Worm (Caenorhabditis elegans) whole organism, L3 larva: ENCODE results near the gene col-128.
A peak's percentile ranks its signal among the peaks of the same experiment; 100 is the strongest.

Source experiments
- R02D3.7 ChIP-seq: fragments of 150-350 bp; optimal IDR thresholded peaks from 2 replicates; lab custom pipeline; 2014; ENCODE audit warnings: missing biosample characterization, missing genetic modification characterization
- ZK546.5 ChIP-seq: sonication (generic microtip); optimal IDR thresholded peaks from 2 replicates; lab custom pipeline; 2017; ENCODE audit warnings: missing biosample characterization, missing genetic modification characterization
- aly-2 ChIP-seq: fragments of 150-350 bp; optimal IDR thresholded peaks from 2 replicates; lab custom pipeline; 2014; ENCODE audit warnings: missing biosample characterization, missing genetic modification characterization
- ama-1 ChIP-seq: fragments of 150-350 bp; optimal IDR thresholded peaks from 2 replicates; lab custom pipeline; 2018
- ceh-16 ChIP-seq: sonication (generic microtip); optimal IDR thresholded peaks from 2 replicates; lab custom pipeline; 2017; ENCODE audit warnings: missing biosample characterization, missing genetic modification characterization
- ceh-28 ChIP-seq: fragments of 150-350 bp; optimal IDR thresholded peaks from 2 replicates; lab custom pipeline; 2014; ENCODE audit warnings: missing biosample characterization, missing genetic modification reagents, missing genetic modification characterization
- ceh-82 ChIP-seq: fragments of 150-350 bp; optimal IDR thresholded peaks from 2 replicates; lab custom pipeline; 2014; ENCODE audit warnings: missing biosample characterization, missing genetic modification characterization
- ceh-9 ChIP-seq: sonication (generic microtip); optimal IDR thresholded peaks from 2 replicates; lab custom pipeline; 2018; ENCODE audit warnings: missing biosample characterization, missing genetic modification characterization
- daf-12 ChIP-seq: fragments of 150-350 bp; optimal IDR thresholded peaks from 2 replicates; lab custom pipeline; 2014; ENCODE audit warnings: missing biosample characterization, missing genetic modification reagents, missing genetic modification characterization
- egl-27 ChIP-seq: sonication (generic microtip); optimal IDR thresholded peaks from 4 replicates; lab custom pipeline; 2017; ENCODE audit warnings: missing biosample characterization, missing genetic modification reagents, missing genetic modification characterization
- egl-5 ChIP-seq: fragments of 150-350 bp; optimal IDR thresholded peaks from 2 replicates; lab custom pipeline; 2017; ENCODE audit warnings: missing biosample characterization, missing genetic modification reagents, missing genetic modification characterization, inconsistent platforms
- elt-1 ChIP-seq: fragments of 150-350 bp; optimal IDR thresholded peaks from 2 replicates; lab custom pipeline; 2014; ENCODE audit warnings: missing biosample characterization, missing genetic modification characterization
- elt-2 ChIP-seq: sonication (generic microtip); optimal IDR thresholded peaks from 2 replicates; lab custom pipeline; 2016; ENCODE audit warnings: missing genetic modification reagents, mild to moderate bottlenecking, missing genetic modification characterization, missing compliant biosample characterization
- elt-3 ChIP-seq, 3 experiments: fragments of 150-350 bp in 1 of 3; sonication (generic microtip) in 2 of 3; optimal IDR thresholded peaks; 2 replicates in 2 of 3; 4 replicates in 1 of 3; lab custom pipeline; 2014 to 2017; ENCODE audit warnings: missing biosample characterization in 3 of 3, missing genetic modification characterization in 3 of 3
- eor-1 ChIP-seq, 2 experiments: fragments of 150-350 bp; optimal IDR thresholded peaks; 2 replicates each; lab custom pipeline; 2014 to 2018; ENCODE audit warnings: missing biosample characterization in 2 of 2, missing genetic modification characterization in 2 of 2
- fkh-10 ChIP-seq: sonication (generic microtip); optimal IDR thresholded peaks from 2 replicates; lab custom pipeline; 2017; ENCODE audit warnings: missing biosample characterization, missing genetic modification reagents, missing genetic modification characterization
- fkh-2 ChIP-seq: fragments of 150-350 bp; optimal IDR thresholded peaks from 2 replicates; lab custom pipeline; 2014; ENCODE audit warnings: missing biosample characterization, missing genetic modification reagents, missing genetic modification characterization
- fos-1 ChIP-seq: fragments of 150-350 bp; optimal IDR thresholded peaks from 2 replicates; lab custom pipeline; 2014; ENCODE audit warnings: missing biosample characterization, missing genetic modification characterization
- hmg-11 ChIP-seq: sonication (generic microtip); optimal IDR thresholded peaks from 2 replicates; lab custom pipeline; 2016; ENCODE audit warnings: missing genetic modification characterization, missing compliant biosample characterization
- jun-1 ChIP-seq: fragments of 150-350 bp; optimal IDR thresholded peaks from 2 replicates; lab custom pipeline; 2014; ENCODE audit warnings: missing biosample characterization, missing genetic modification reagents, missing genetic modification characterization
- lin-15B ChIP-seq: fragments of 150-350 bp; optimal IDR thresholded peaks from 2 replicates; lab custom pipeline; 2014; ENCODE audit warnings: missing biosample characterization, missing genetic modification characterization
- lin-39 ChIP-seq: fragments of 150-350 bp; optimal IDR thresholded peaks from 2 replicates; lab custom pipeline; 2018; ENCODE audit warnings: missing biosample characterization, missing genetic modification reagents, missing genetic modification characterization
- lsy-12 ChIP-seq: sonication (generic microtip); optimal IDR thresholded peaks from 2 replicates; lab custom pipeline; 2016; ENCODE audit warnings: mild to moderate bottlenecking, missing genetic modification characterization, missing compliant biosample characterization
- mdl-1 ChIP-seq: fragments of 150-350 bp; optimal IDR thresholded peaks from 2 replicates; lab custom pipeline; 2014; ENCODE audit warnings: missing biosample characterization, missing genetic modification characterization
- mml-1 ChIP-seq: fragments of 150-350 bp; sonication (generic microtip); optimal IDR thresholded peaks from 3 replicates; lab custom pipeline; 2014; ENCODE audit warnings: missing biosample characterization, missing genetic modification characterization
- nfya-1 ChIP-seq: sonication (generic microtip); optimal IDR thresholded peaks from 2 replicates; lab custom pipeline; 2017; ENCODE audit warnings: missing genetic modification characterization, mild to moderate bottlenecking, missing compliant biosample characterization, antibody characterized with exemption, moderate library complexity; ENCODE audit not compliant: insufficient read depth
- nhr-11 ChIP-seq: fragments of 150-350 bp; optimal IDR thresholded peaks from 2 replicates; lab custom pipeline; 2014; ENCODE audit warnings: missing biosample characterization, missing genetic modification characterization
- nhr-12 ChIP-seq: fragments of 150-350 bp; optimal IDR thresholded peaks from 2 replicates; lab custom pipeline; 2014; ENCODE audit warnings: missing biosample characterization, missing genetic modification characterization
- nhr-23 ChIP-seq: fragments of 150-350 bp; optimal IDR thresholded peaks from 2 replicates; lab custom pipeline; 2014; ENCODE audit warnings: missing biosample characterization, missing genetic modification reagents, missing genetic modification characterization
- nhr-237 ChIP-seq: fragments of 150-350 bp; optimal IDR thresholded peaks from 2 replicates; lab custom pipeline; 2014; ENCODE audit warnings: missing biosample characterization, missing genetic modification characterization
- nhr-25 ChIP-seq: sonication (generic microtip); optimal IDR thresholded peaks from 2 replicates; lab custom pipeline; 2017; ENCODE audit warnings: missing biosample characterization, missing genetic modification characterization
- nhr-28 ChIP-seq: fragments of 150-350 bp; optimal IDR thresholded peaks from 2 replicates; lab custom pipeline; 2014; ENCODE audit warnings: missing biosample characterization, missing genetic modification characterization
- nhr-43 ChIP-seq: sonication (generic microtip); optimal IDR thresholded peaks from 2 replicates; lab custom pipeline; 2016; ENCODE audit warnings: mild to moderate bottlenecking, missing genetic modification characterization, missing compliant biosample characterization; ENCODE audit not compliant: poor library complexity, severe bottlenecking
- nhr-67 ChIP-seq: fragments of 150-350 bp; optimal IDR thresholded peaks from 2 replicates; lab custom pipeline; 2014; ENCODE audit warnings: missing biosample characterization, missing genetic modification characterization
- nhr-76 ChIP-seq: fragments of 150-350 bp; sonication (generic microtip); optimal IDR thresholded peaks from 5 replicates; lab custom pipeline; 2014; ENCODE audit warnings: missing biosample characterization, missing genetic modification characterization
- nhr-77 ChIP-seq: fragments of 150-350 bp; optimal IDR thresholded peaks from 2 replicates; lab custom pipeline; 2014; ENCODE audit warnings: missing biosample characterization, missing genetic modification characterization
- pha-4 ChIP-seq: fragments of 150-350 bp; optimal IDR thresholded peaks from 2 replicates; lab custom pipeline; 2014; ENCODE audit warnings: missing biosample characterization, missing genetic modification reagents, missing genetic modification characterization
- pqm-1 ChIP-seq: fragments of 150-350 bp; optimal IDR thresholded peaks from 2 replicates; lab custom pipeline; 2017; ENCODE audit warnings: missing biosample characterization, missing genetic modification characterization, inconsistent platforms
- skn-1 ChIP-seq: fragments of 150-350 bp; optimal IDR thresholded peaks from 2 replicates; lab custom pipeline; 2014; ENCODE audit warnings: missing biosample characterization, missing genetic modification characterization
- snpc-4 ChIP-seq: fragments of 150-350 bp; optimal IDR thresholded peaks from 2 replicates; lab custom pipeline; 2014; ENCODE audit warnings: missing biosample characterization, missing genetic modification characterization
- tbx-2 ChIP-seq: sonication (generic microtip); optimal IDR thresholded peaks from 2 replicates; lab custom pipeline; 2016; ENCODE audit warnings: mild to moderate bottlenecking, missing genetic modification characterization, missing compliant biosample characterization
- unc-62 ChIP-seq: fragments of 150-350 bp; sonication (generic microtip); optimal IDR thresholded peaks from 4 replicates; lab custom pipeline; 2014; ENCODE audit warnings: missing biosample characterization, missing genetic modification reagents, missing genetic modification characterization
- zag-1 ChIP-seq: fragments of 150-350 bp; optimal IDR thresholded peaks from 2 replicates; lab custom pipeline; 2014; ENCODE audit warnings: missing biosample characterization, missing genetic modification characterization
- ztf-11 ChIP-seq: fragments of 150-350 bp; optimal IDR thresholded peaks from 2 replicates; lab custom pipeline; 2014; ENCODE audit warnings: missing biosample characterization, missing genetic modification characterization
- ztf-4 ChIP-seq: fragments of 150-350 bp; optimal IDR thresholded peaks from 2 replicates; lab custom pipeline; 2014; ENCODE audit warnings: missing biosample characterization, missing genetic modification characterization

col-128 gene

DNA sequence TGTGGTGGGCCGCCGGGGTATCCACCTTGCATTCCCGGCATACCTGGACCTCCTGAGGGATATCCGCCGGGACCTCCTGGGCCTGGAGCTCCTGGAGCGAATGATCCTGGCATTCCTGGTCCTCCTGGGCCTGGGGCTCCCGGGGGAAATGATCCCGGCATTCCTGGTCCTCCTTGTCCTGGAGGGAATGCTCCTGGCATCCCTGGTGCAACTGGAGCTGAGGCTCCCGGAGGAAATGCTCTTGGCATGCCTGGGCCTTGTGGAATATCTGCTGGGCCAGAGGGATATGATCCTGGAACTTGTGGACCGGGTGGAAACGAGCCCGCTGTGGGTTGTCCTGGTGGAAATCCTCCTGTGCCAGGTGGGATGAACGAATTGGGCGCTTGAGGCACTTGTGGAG is 13.3 kb upstream of the col-128 start:
- no peak for TF ChIP-seq elt-3 (tag; optimal IDR thresholded peaks at IDR 0.05; lab: Kevin White, UChicago)
- TF ChIP-seq ztf-4 (tag; lab: Kevin White, UChicago): no peak
- no peak for TF ChIP-seq eor-1 (tag; optimal IDR thresholded peaks at IDR 0.05; lab: Kevin White, UChicago)
- no peak for TF ChIP-seq nfya-1 (tag; lab: Kevin White, UChicago)
- TF ChIP-seq hmg-11: no peak
- no peak for TF ChIP-seq nhr-237 (tag; lab: Kevin White, UChicago)
- TF ChIP-seq zag-1 (tag; lab: Kevin White, UChicago): no peak
- TF ChIP-seq tbx-2 (tag; lab: Kevin White, UChicago): no peak
- no peak for TF ChIP-seq nhr-11 (tag; lab: Kevin White, UChicago)
- no peak for TF ChIP-seq pha-4
- TF ChIP-seq nhr-23 (tag; lab: Kevin White, UChicago): no peak
- no peak for TF ChIP-seq daf-12
- TF ChIP-seq nhr-77 (tag; lab: Kevin White, UChicago): no peak
- no peak for TF ChIP-seq mml-1
- TF ChIP-seq ZK546.5 (tag; lab: Kevin White, UChicago): no peak

DNA sequence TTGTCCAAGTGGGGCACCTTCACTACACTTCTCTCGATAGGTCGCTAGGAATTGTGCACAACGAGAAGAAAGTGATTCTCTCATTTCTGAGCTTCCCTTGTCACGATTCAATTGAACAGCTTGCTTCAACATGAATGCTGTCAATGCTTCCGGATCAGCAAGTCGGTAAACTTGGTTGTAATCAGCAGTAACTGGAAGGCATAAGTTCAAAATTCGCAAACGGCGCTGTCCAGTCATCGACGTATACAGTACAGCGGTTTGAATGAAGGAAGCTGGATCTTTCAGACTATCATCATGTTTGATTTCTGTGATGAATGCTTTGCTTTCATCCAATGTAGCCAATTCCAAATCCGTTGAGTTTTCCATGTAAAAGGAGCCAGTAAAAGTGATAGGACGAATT is 11.3 kb upstream of the col-128 start:
- no peak for TF ChIP-seq nhr-23 (tag; lab: Kevin White, UChicago)
- TF ChIP-seq snpc-4 (tag; lab: Kevin White, UChicago): no peak
- no peak for TF ChIP-seq ceh-9 (tag; lab: Kevin White, UChicago)
- TF ChIP-seq nhr-12 (tag; lab: Kevin White, UChicago): no peak
- no peak for TF ChIP-seq aly-2 (tag; lab: Kevin White, UChicago)
- no peak for TF ChIP-seq R02D3.7
- no peak for TF ChIP-seq hmg-11
- TF ChIP-seq nhr-76 (tag; lab: Kevin White, UChicago): no peak
- TF ChIP-seq lin-15B: no peak
- TF ChIP-seq ama-1 (lab: Kevin White, UChicago): no peak

DNA sequence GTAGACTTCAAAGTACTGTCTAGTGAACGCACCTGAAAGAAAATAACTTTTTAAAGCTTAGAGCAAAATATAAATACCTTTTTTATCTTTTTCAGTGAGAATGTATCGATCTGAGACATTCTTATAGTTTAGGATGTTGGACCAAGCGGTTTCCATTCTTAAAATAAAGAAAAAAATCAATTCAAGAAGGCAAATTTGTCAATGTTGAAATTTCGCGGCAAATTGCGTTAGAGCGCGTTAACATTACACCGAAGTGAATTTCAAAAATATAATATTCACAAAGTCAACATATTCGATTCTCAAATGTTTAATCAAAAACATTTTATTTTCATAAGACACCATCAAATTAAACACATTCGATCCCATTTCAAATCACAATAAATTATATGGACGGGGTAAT is 9.9 kb upstream of the col-128 start, which contains the start of gene F12F6.7:
F12F6.7 (minus strand) TSS at position 157 of the 400 bp plus-strand sequence.
- TF ChIP-seq nhr-12 (tag; lab: Kevin White, UChicago) (no peak), aly-2 (tag; lab: Kevin White, UChicago) (peak; percentile 79)

ce11 chrIV:11549694-11550093 is 2.1 kb downstream of the col-128 start:
- peak; percentile 10 for TF ChIP-seq R02D3.7
- TF ChIP-seq ztf-11 (tag; lab: Kevin White, UChicago): no peak
- peak; percentile 76 for TF ChIP-seq nfya-1 (tag; lab: Kevin White, UChicago)
- peak; percentile 72 for TF ChIP-seq lin-39 (tag; lab: Kevin White, UChicago)
- TF ChIP-seq mml-1: no peak
- TF ChIP-seq unc-62: no peak
- no peak for TF ChIP-seq ceh-16
- peak; percentile 49 for TF ChIP-seq nhr-25 (tag; lab: Kevin White, UChicago)
- no peak for TF ChIP-seq hmg-11
- peak; percentile 36 for TF ChIP-seq tbx-2 (tag; lab: Kevin White, UChicago)
- TF ChIP-seq pqm-1 (tag; lab: Kevin White, UChicago): peak; percentile 24
- TF ChIP-seq nhr-77 (tag; lab: Kevin White, UChicago): peak; percentile 0
- TF ChIP-seq nhr-28 (tag; lab: Kevin White, UChicago): no peak
- TF ChIP-seq ama-1 (lab: Kevin White, UChicago): peak; percentile 51
- TF ChIP-seq jun-1: peak; percentile 75
- no peak for TF ChIP-seq pha-4
- TF ChIP-seq nhr-43 (tag; lab: Kevin White, UChicago): peak; percentile 79
- no peak for TF ChIP-seq nhr-67 (tag; lab: Kevin White, UChicago)
- no peak for TF ChIP-seq nhr-237 (tag; lab: Kevin White, UChicago)
- TF ChIP-seq lin-15B: peak; percentile 58
- peak; percentile 16 for TF ChIP-seq egl-27
- no peak for TF ChIP-seq elt-1 (tag; lab: Kevin White, UChicago)
- TF ChIP-seq ztf-4 (tag; lab: Kevin White, UChicago): no peak
- peak; percentile 39 for TF ChIP-seq elt-2 (tag; lab: Kevin White, UChicago)
- peak; percentile 39 for TF ChIP-seq egl-5 (tag; lab: Kevin White, UChicago)
- TF ChIP-seq mdl-1 (tag; lab: Kevin White, UChicago): no peak
- TF ChIP-seq nhr-76 (tag; lab: Kevin White, UChicago): no peak
- no peak for TF ChIP-seq fkh-2 (tag; lab: Kevin White, UChicago)
- peak; percentile 36 for TF ChIP-seq skn-1
- no peak for TF ChIP-seq elt-3 (tag; optimal IDR thresholded peaks at IDR 0.05; lab: Kevin White, UChicago)
- TF ChIP-seq fos-1 (tag; lab: Kevin White, UChicago): no peak
- TF ChIP-seq daf-12: no peak
- TF ChIP-seq ZK546.5 (tag; lab: Kevin White, UChicago): no peak
- no peak for TF ChIP-seq fkh-10 (GFP tag; lab: Kevin White, UChicago)
- TF ChIP-seq snpc-4 (tag; lab: Kevin White, UChicago): peak; percentile 9
- peak; percentile 73 for TF ChIP-seq nhr-23 (tag; lab: Kevin White, UChicago)
- no peak for TF ChIP-seq nhr-12 (tag; lab: Kevin White, UChicago)
- no peak for TF ChIP-seq ceh-28 (tag; lab: Kevin White, UChicago)
- peak; percentile 66 for TF ChIP-seq ceh-82 (tag; lab: Kevin White, UChicago)
- no peak for TF ChIP-seq nhr-11 (tag; lab: Kevin White, UChicago)
- TF ChIP-seq lsy-12 (tag; lab: Kevin White, UChicago): peak; percentile 65
- TF ChIP-seq zag-1 (tag; lab: Kevin White, UChicago): no peak
